Fruit fly (Drosophila melanogaster): Measurements from ENCODE around the gene CG13458.

The CG13458 gene

dm6 chr3L:15097878-15098520 is 15.4 kb upstream of the CG13458 start, which contains the start of gene Ctps (continued):
- TF ChIP-seq dpn (GFP tag; optimal IDR thresholded peaks at IDR 0.05) (peak in 1 of 2 experiments; percentile 5), hb (GFP tag; IDR thresholded peaks at IDR 0.05; ENCODE audit: partially characterized antibody) (no peak; the same call in 2 of the 3 replicates), CG17385 (GFP tag; optimal IDR thresholded peaks at IDR 0.05) (no peak), CG14050 (GFP tag; IDR thresholded peaks at IDR 0.05) (no peak), CG2120 (GFP tag; optimal IDR thresholded peaks at IDR 0.05) (peak; percentile 43), ro (GFP tag; IDR thresholded peaks at IDR 0.05) (no peak), CG8924 (tag; optimal IDR thresholded peaks at IDR 0.05) (no peak), gsb-n (tag; optimal IDR thresholded peaks at IDR 0.05) (no peak), dmrt11E (tag; optimal IDR thresholded peaks at IDR 0.05) (no peak), vvl (GFP tag; IDR thresholded peaks at IDR 0.05) (0 out of 2 replicates have a peak, but pooled peaks have one; percentile 40), cas (GFP tag; IDR thresholded peaks at IDR 0.05) (no peak), her (GFP tag; optimal IDR thresholded peaks at IDR 0.05) (peak; percentile 50), CG8359 (GFP tag; optimal IDR thresholded peaks at IDR 0.05; ENCODE audit: borderline replicate concordance) (no peak), C15 (GFP tag; IDR thresholded peaks at IDR 0.05) (no peak), bsh (GFP tag; optimal IDR thresholded peaks at IDR 0.05) (no peak), Blimp-1 (GFP tag; optimal IDR thresholded peaks at IDR 0.05) (no peak), CG15514 (GFP tag; optimal IDR thresholded peaks at IDR 0.05) (peak; percentile 64), CG16779 (GFP tag; IDR thresholded peaks at IDR 0.05) (no peak), bcd (GFP tag; optimal IDR thresholded peaks at IDR 0.05) (no peak), CG12391 (tag; optimal IDR thresholded peaks at IDR 0.05) (peak; percentile 41), CG32532 (GFP tag; IDR thresholded peaks at IDR 0.05) (no peak), CG6654 (GFP tag; optimal IDR thresholded peaks at IDR 0.05) (no peak), CG13287 (GFP tag; IDR thresholded peaks at IDR 0.05; ENCODE audit: partially characterized antibody) (peak; percentile 14; the same call in 1 of the 2 replicates), CG31224 (GFP tag; IDR thresholded peaks at IDR 0.05) (no peak), CG9797 (GFP tag; optimal IDR thresholded peaks at IDR 0.05) (peak; percentile 65), sens (GFP tag) (peak; percentile 67), Hey (tag; optimal IDR thresholded peaks at IDR 0.05) (no peak), bigmax (GFP tag; optimal IDR thresholded peaks at IDR 0.05) (peak; percentile 6), Hsf (GFP tag; optimal IDR thresholded peaks at IDR 0.05) (peak; percentile 3), CG8089 (GFP tag; optimal IDR thresholded peaks at IDR 0.05) (no peak), CG12769 (tag; optimal IDR thresholded peaks at IDR 0.05) (peak; percentile 2), nau (GFP tag; optimal IDR thresholded peaks at IDR 0.05) (peak; percentile 25), Trl (optimal IDR thresholded peaks at IDR 0.05) (no peak), Trl (GFP tag; optimal IDR thresholded peaks at IDR 0.05) (no peak), Usf (GFP tag; optimal IDR thresholded peaks at IDR 0.05) (no peak), CG31388 (GFP tag; optimal IDR thresholded peaks at IDR 0.05) (no peak), chm (GFP tag; IDR thresholded peaks at IDR 0.05) (no peak), YL-1 (GFP tag; optimal IDR thresholded peaks at IDR 0.05) (peak; percentile 28), Dad (GFP tag; optimal IDR thresholded peaks at IDR 0.05) (no peak), lov (optimal IDR thresholded peaks at IDR 0.05) (no peak), lov (GFP tag; IDR thresholded peaks at IDR 0.05) (no peak), prd (optimal IDR thresholded peaks at IDR 0.05) (no peak), prd (GFP tag; IDR thresholded peaks at IDR 0.05) (0 out of 3 replicates have a peak, but pooled peaks have one; percentile 19), D19B (GFP tag; optimal IDR thresholded peaks at IDR 0.05) (no peak), Dek (tag; optimal IDR thresholded peaks at IDR 0.05) (no peak), jigr1 (GFP tag; IDR thresholded peaks at IDR 0.05) (no peak), CG4617 (GFP tag; optimal IDR thresholded peaks at IDR 0.05; ENCODE audit: borderline replicate concordance) (peak; percentile 38), Vsx1 (GFP tag; optimal IDR thresholded peaks at IDR 0.05) (no peak), lmd (GFP tag; IDR thresholded peaks at IDR 0.05) (no peak), BEAF-32 (GFP tag; optimal IDR thresholded peaks at IDR 0.05) (peak; percentile 18), ems (GFP tag; optimal IDR thresholded peaks at IDR 0.05) (peak; percentile 11)

Data from whole organism, embryonic.